Worm (Caenorhabditis elegans): ENCODE data around the gene R05H10.1.
A peak's percentile ranks its signal among the peaks of the same experiment; 100 is the strongest.

R05H10.1 gene

ce11 chrII:14812661-14813060 lies 39.0 kb upstream of the R05H10.1 start:
- TF ChIP-seq ZK546.5 (tag; optimal IDR thresholded peaks at IDR 0.05), result no peak
- peak; percentile 89 for TF ChIP-seq nhr-28 (tag; optimal IDR thresholded peaks at IDR 0.05)
- TF ChIP-seq nhr-102 (tag; optimal IDR thresholded peaks at IDR 0.05), result peak; percentile 11
- TF ChIP-seq nhr-77 (tag; optimal IDR thresholded peaks at IDR 0.05), result peak; percentile 97
- no peak for TF ChIP-seq ceh-28 (tag; optimal IDR thresholded peaks at IDR 0.05)
- TF ChIP-seq nhr-41 (GFP tag; IDR thresholded peaks at IDR 0.05), result peak; percentile 86; the same call in 1 of the 2 replicates
- TF ChIP-seq ceh-82 (tag; optimal IDR thresholded peaks at IDR 0.05), result no peak
- TF ChIP-seq pqm-1 (tag; optimal IDR thresholded peaks at IDR 0.05), result peak; percentile 76
- TF ChIP-seq spr-1 (tag; optimal IDR thresholded peaks at IDR 0.05), result no peak
- TF ChIP-seq hlh-11 (tag; optimal IDR thresholded peaks at IDR 0.05), result peak; percentile 73
- no peak for TF ChIP-seq T26A8.4 (GFP tag; IDR thresholded peaks at IDR 0.05)
- TF ChIP-seq F10B5.3 (tag; optimal IDR thresholded peaks at IDR 0.05), result no peak
- peak; percentile 84 for TF ChIP-seq php-3 (GFP tag; IDR thresholded peaks at IDR 0.05)
- TF ChIP-seq nhr-111 (GFP tag; optimal IDR thresholded peaks at IDR 0.05), result no peak
- peak; percentile 91 for TF ChIP-seq dmd-6 (GFP tag; IDR thresholded peaks at IDR 0.05)
- TF ChIP-seq ceh-62 (tag; optimal IDR thresholded peaks at IDR 0.05), result no peak
- TF ChIP-seq dve-1 (tag; optimal IDR thresholded peaks at IDR 0.05; ENCODE audit: insufficient read depth), result peak; percentile 71
- no peak for TF ChIP-seq set-16 (GFP tag; IDR thresholded peaks at IDR 0.05)
- TF ChIP-seq daf-16 (GFP tag; optimal IDR thresholded peaks at IDR 0.05), result no peak
- peak; percentile 70 for TF ChIP-seq daf-16 (tag; optimal IDR thresholded peaks at IDR 0.05)
- no peak for TF ChIP-seq dmd-8 (GFP tag; IDR thresholded peaks at IDR 0.05)

ce11 chrII:14813106-14813505 lies 38.5 kb upstream of the R05H10.1 start:
- peak; percentile 9 for TF ChIP-seq aha-1 (tag)
- no peak for TF ChIP-seq lin-29 (GFP tag; IDR thresholded peaks at IDR 0.05)
- TF ChIP-seq Y48G9A.11 (GFP tag; IDR thresholded peaks at IDR 0.05), result peak; percentile 91

ce11 chrII:14814894-14815568 lies 36.6 kb upstream of the R05H10.1 start, which contains the start of gene W01D2.1:
Gene W01D2.1 (plus strand): TSS chrII:14815518.
- TF ChIP-seq dmd-8 (GFP tag; IDR thresholded peaks at IDR 0.05) (no peak), ama-1 (optimal IDR thresholded peaks at IDR 0.05) (peak; percentile 47), hlh-30 (tag; optimal IDR thresholded peaks at IDR 0.05; ENCODE audit: insufficient read depth) (peak; percentile 74), lin-15B (tag; optimal IDR thresholded peaks at IDR 0.05) (no peak), dmd-6 (GFP tag; IDR thresholded peaks at IDR 0.05) (peak; percentile 30; the same call in 1 of the 2 replicates), duxl-1 (tag; optimal IDR thresholded peaks at IDR 0.05; ENCODE audit: poor library complexity) (peak; percentile 10), nhr-41 (GFP tag; IDR thresholded peaks at IDR 0.05) (no peak), daf-16 (GFP tag; optimal IDR thresholded peaks at IDR 0.05) (no peak), daf-16 (tag; optimal IDR thresholded peaks at IDR 0.05) (no peak), hlh-11 (tag; optimal IDR thresholded peaks at IDR 0.05) (peak; percentile 38), nhr-42 (GFP tag; IDR thresholded peaks at IDR 0.05) (no peak), nhr-6 (tag; optimal IDR thresholded peaks at IDR 0.05) (peak; percentile 42), nhr-111 (GFP tag; optimal IDR thresholded peaks at IDR 0.05) (no peak), F44E2.7 (GFP tag; IDR thresholded peaks at IDR 0.05) (no peak), mes-2 (tag; optimal IDR thresholded peaks at IDR 0.05; ENCODE audit: poor library complexity, severe bottlenecking) (peak; percentile 68), hif-1 (tag; optimal IDR thresholded peaks at IDR 0.05) (peak in 1 of 2 experiments; percentile 44), nhr-11 (tag; optimal IDR thresholded peaks at IDR 0.05) (peak; percentile 11), madf-9 (GFP tag; conservative IDR thresholded peaks at IDR 0.05) (no peak), daf-8 (GFP tag; IDR thresholded peaks at IDR 0.05) (no peak), Y105C5A.15 (GFP tag; IDR thresholded peaks at IDR 0.05) (no peak), lim-7 (GFP tag; IDR thresholded peaks at IDR 0.05) (no peak), egl-43 (GFP tag; IDR thresholded peaks at IDR 0.05) (no peak), dpl-1 (GFP tag; optimal IDR thresholded peaks at IDR 0.05) (peak; percentile 87), ceh-82 (tag; optimal IDR thresholded peaks at IDR 0.05) (no peak), lsy-2 (tag; optimal IDR thresholded peaks at IDR 0.05) (peak in 1 of 2 experiments; percentile 86), rbr-2 (tag; optimal IDR thresholded peaks at IDR 0.05) (peak; percentile 18), snpc-1.2 (GFP tag; IDR thresholded peaks at IDR 0.05) (no peak), hmg-1.1 (GFP tag; IDR thresholded peaks at IDR 0.05) (peak; percentile 47; the same call in 1 of the 2 replicates), dve-1 (tag; optimal IDR thresholded peaks at IDR 0.05; ENCODE audit: insufficient read depth) (peak; percentile 64), set-16 (GFP tag; IDR thresholded peaks at IDR 0.05) (no peak), nhr-237 (tag; optimal IDR thresholded peaks at IDR 0.05) (no peak), lin-13 (GFP tag; optimal IDR thresholded peaks at IDR 0.05) (peak; percentile 57), nhr-77 (tag; optimal IDR thresholded peaks at IDR 0.05) (peak; percentile 75), nhr-102 (tag; optimal IDR thresholded peaks at IDR 0.05) (no peak)
